In genomic region chrIV:13383763-13384436, ce11 we compare ENCODE assay signal across 1 worm cellular context.
TF ChIP-seq lines count a peak whose summit lies in the region.

Gene rab-19 (minus strand): TSS chrIV:13384386.

TF ChIP-seq in whole organism, L1 larva, 84 proteins besides CTCF, POLR2A, EP300 and RAD21 (continued from another document):
- TF ChIP-seq nhr-28 (tag; optimal IDR thresholded peaks at IDR 0.05; lab: Kevin White, UChicago) (no peak), unc-30 (tag; optimal IDR thresholded peaks at IDR 0.05; lab: Kevin White, UChicago) (no peak), fkh-4 (tag; optimal IDR thresholded peaks at IDR 0.05; lab: Kevin White, UChicago; ENCODE audit: borderline replicate concordance) (no peak), pax-3 (tag; optimal IDR thresholded peaks at IDR 0.05; lab: Kevin White, UChicago) (no peak), grh-1 (GFP tag; IDR thresholded peaks at IDR 0.05; lab: Robert Waterston, UW) (no peak), ces-1 (GFP tag; optimal IDR thresholded peaks at IDR 0.05; lab: Kevin White, UChicago) (no peak), lin-39 (tag; optimal IDR thresholded peaks at IDR 0.05; lab: Kevin White, UChicago) (no peak), tlp-1 (tag; optimal IDR thresholded peaks at IDR 0.05; lab: Kevin White, UChicago) (no peak), hlh-17 (GFP tag; optimal IDR thresholded peaks at IDR 0.05; lab: Kevin White, UChicago; ENCODE audit: borderline replicate concordance) (no peak), unc-86 (tag; optimal IDR thresholded peaks at IDR 0.05; lab: Kevin White, UChicago) (no peak), hpl-2 (GFP tag; optimal IDR thresholded peaks at IDR 0.05; lab: Kevin White, UChicago) (no peak), fkh-8 (tag; optimal IDR thresholded peaks at IDR 0.05; lab: Kevin White, UChicago) (peak; percentile 26), elt-3 (tag; optimal IDR thresholded peaks at IDR 0.05; lab: Kevin White, UChicago) (no peak), zag-1 (tag; optimal IDR thresholded peaks at IDR 0.05; lab: Kevin White, UChicago) (no peak), alr-1 (tag; optimal IDR thresholded peaks at IDR 0.05; lab: Kevin White, UChicago; ENCODE audit: borderline replicate concordance) (no peak), fos-1 (tag; optimal IDR thresholded peaks at IDR 0.05; lab: Kevin White, UChicago) (no peak), nhr-11 (tag; optimal IDR thresholded peaks at IDR 0.05; lab: Kevin White, UChicago) (no peak), snpc-4 (tag; optimal IDR thresholded peaks at IDR 0.05; lab: Kevin White, UChicago) (no peak), egl-13 (tag; optimal IDR thresholded peaks at IDR 0.05; lab: Kevin White, UChicago) (no peak), lin-15B (tag; optimal IDR thresholded peaks at IDR 0.05; lab: Kevin White, UChicago) (no peak), ceh-88 (GFP tag; IDR thresholded peaks at IDR 0.05; lab: Robert Waterston, UW) (no peak), pag-3 (tag; optimal IDR thresholded peaks at IDR 0.05; lab: Kevin White, UChicago; ENCODE audit: borderline replicate concordance, insufficient read depth) (no peak), unc-62 (GFP tag; optimal IDR thresholded peaks at IDR 0.05; lab: Kevin White, UChicago) (no peak), zip-4 (GFP tag; optimal IDR thresholded peaks at IDR 0.05; lab: Kevin White, UChicago) (no peak), ztf-11 (tag; optimal IDR thresholded peaks at IDR 0.05; lab: Kevin White, UChicago) (no peak), sup-37 (GFP tag; optimal IDR thresholded peaks at IDR 0.05; lab: Kevin White, UChicago) (no peak), ama-1 (optimal IDR thresholded peaks at IDR 0.05; lab: Kevin White, UChicago) (no peak), irx-1 (tag; optimal IDR thresholded peaks at IDR 0.05; lab: Kevin White, UChicago) (no peak), egl-27 (tag; optimal IDR thresholded peaks at IDR 0.05; lab: Kevin White, UChicago) (no peak), C04F5.9 (tag; optimal IDR thresholded peaks at IDR 0.05; lab: Kevin White, UChicago) (no peak), nhr-90 (tag; optimal IDR thresholded peaks at IDR 0.05; lab: Kevin White, UChicago; ENCODE audit: poor library complexity) (no peak), nhr-19 (GFP tag; conservative IDR thresholded peaks at IDR 0.05; lab: Robert Waterston, UW) (no peak)
